Worm (Caenorhabditis elegans) whole organism, midembryonic: ENCODE results near the gene fbxa-165.

Experiments used
- T22C8.4 ChIP-seq: fragments of 200-800 bp; sonication (Bioruptor generic); IDR thresholded peaks from 2 replicates; pipeline ENCODE4 v1.3.6; 2022; ENCODE audit warnings: missing genetic modification characterization, missing compliant biosample characterization
- cog-1 ChIP-seq: sonication (generic microtip); optimal IDR thresholded peaks from 2 replicates; lab custom pipeline; 2016; ENCODE audit warnings: missing genetic modification characterization, missing compliant biosample characterization
- flt-1 ChIP-seq: fragments of 200-800 bp; sonication (Bioruptor generic); IDR thresholded peaks from 2 replicates; pipeline ENCODE4 v1.3.6; 2022; ENCODE audit warnings: missing genetic modification characterization, missing compliant biosample characterization
- med-1 ChIP-seq: sonication (generic microtip); optimal IDR thresholded peaks from 2 replicates; lab custom pipeline; 2017; ENCODE audit warnings: missing genetic modification characterization, mild to moderate bottlenecking, missing compliant biosample characterization, antibody characterized with exemption, missing genetic modification reagents; ENCODE audit not compliant: insufficient read depth
- tab-1 ChIP-seq: fragments of 200-800 bp; sonication (Bioruptor generic); IDR thresholded peaks from 2 replicates; pipeline ENCODE4 v1.3.6; 2022; ENCODE audit warnings: missing genetic modification characterization, missing compliant biosample characterization
- ztf-23 ChIP-seq: fragments of 200-800 bp; sonication (Bioruptor generic); IDR thresholded peaks from 2 replicates; pipeline ENCODE4 v1.3.6; 2022; ENCODE audit warnings: missing genetic modification reagents, missing genetic modification characterization, missing compliant biosample characterization
- ztf-29 ChIP-seq: fragments of 200-800 bp; sonication (Bioruptor generic); IDR thresholded peaks from 2 replicates; pipeline ENCODE4 v1.3.6; 2022; ENCODE audit warnings: missing genetic modification reagents, missing genetic modification characterization, missing compliant biosample characterization

ce11 chrII:1646199-1646598 is 29.9 kb upstream of the fbxa-165 start, which contains the start of gene ZC204.17:
- TF ChIP-seq ztf-23 (GFP tag; lab: Robert Waterston, UW) (no peak), flt-1 (GFP tag; lab: Robert Waterston, UW) (no peak), T22C8.4 (GFP tag; lab: Robert Waterston, UW) (no peak), ztf-29 (no peak), tab-1 (GFP tag; lab: Robert Waterston, UW) (no peak), cog-1 (tag; lab: Kevin White, UChicago) (no peak), med-1 (no peak)
